Worm (Caenorhabditis elegans): ENCODE measurements around the gene oatr-1.
A peak's percentile ranks its signal among the peaks of the same experiment; 100 is the strongest.

oatr-1 gene

DNA sequence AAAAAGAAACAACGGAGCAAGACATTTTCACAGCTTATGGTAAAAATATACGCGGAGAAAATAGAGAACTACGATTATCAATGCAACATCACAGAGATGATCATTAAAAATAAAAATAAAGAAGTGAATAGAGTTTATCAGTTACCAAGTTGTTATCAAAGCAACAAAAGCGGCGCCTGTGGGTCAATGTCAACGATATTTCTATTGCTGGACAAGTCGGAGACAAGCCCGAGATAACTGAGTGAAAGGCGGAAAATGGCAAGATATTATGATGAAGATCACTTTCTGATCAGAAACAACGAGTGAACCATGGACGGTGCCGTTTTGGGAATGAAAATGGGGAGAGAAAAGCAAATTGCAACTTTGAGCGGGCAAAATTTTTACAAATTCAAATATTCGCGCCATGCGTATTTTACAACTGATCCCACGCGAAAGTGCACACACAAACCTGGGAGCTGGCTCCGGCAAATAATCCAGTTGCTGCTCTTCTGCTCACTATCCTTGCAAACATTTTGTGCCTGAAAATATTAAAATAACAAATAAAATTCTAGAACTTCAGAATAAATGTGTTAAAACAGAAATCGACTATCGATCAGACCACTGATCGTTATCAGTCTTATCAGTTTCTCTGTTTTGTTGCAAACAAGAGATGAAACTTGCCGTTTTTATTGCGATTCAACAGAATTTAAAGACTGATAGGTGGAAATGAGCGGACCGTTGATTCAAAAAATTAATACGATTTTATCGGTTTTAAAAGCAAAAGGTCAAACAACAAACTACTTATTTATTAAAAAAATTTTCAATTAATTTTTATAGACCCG lies 46.5 kb upstream of the oatr-1 start, which contains the start of gene mel-32 (continued):
- no peak for TF ChIP-seq ztf-26 (tag; optimal IDR thresholded peaks at IDR 0.05)
- peak; percentile 21 to 55 (median 33) for TF ChIP-seq lin-35 (GFP tag; optimal IDR thresholded peaks at IDR 0.05)
- no peak for TF ChIP-seq K11D2.4 (GFP tag; IDR thresholded peaks at IDR 0.05)
- TF ChIP-seq ceh-27 (GFP tag; optimal IDR thresholded peaks at IDR 0.05): no peak
- no peak for TF ChIP-seq bed-1 (GFP tag; IDR thresholded peaks at IDR 0.05)
- no peak for TF ChIP-seq ccch-3 (GFP tag; optimal IDR thresholded peaks at IDR 0.05)
- no peak for TF ChIP-seq athp-1 (tag; optimal IDR thresholded peaks at IDR 0.05)
- TF ChIP-seq ceh-100 (GFP tag; IDR thresholded peaks at IDR 0.05): no peak
- TF ChIP-seq hlh-26 (GFP tag; conservative IDR thresholded peaks at IDR 0.05): no peak
- no peak for TF ChIP-seq pha-4 (tag; optimal IDR thresholded peaks at IDR 0.05)
- no peak for TF ChIP-seq ceh-79 (tag; optimal IDR thresholded peaks at IDR 0.05)
- peak; percentile 65; the same call in 1 of the 2 replicates for TF ChIP-seq C17E4.6 (GFP tag; IDR thresholded peaks at IDR 0.05)
- TF ChIP-seq B0019.2 (GFP tag; conservative IDR thresholded peaks at IDR 0.05): peak; percentile 75
- TF ChIP-seq mcd-1 (GFP tag; IDR thresholded peaks at IDR 0.05): peak; percentile 49
- no peak for TF ChIP-seq sptf-2 (GFP tag; optimal IDR thresholded peaks at IDR 0.05)

DNA sequence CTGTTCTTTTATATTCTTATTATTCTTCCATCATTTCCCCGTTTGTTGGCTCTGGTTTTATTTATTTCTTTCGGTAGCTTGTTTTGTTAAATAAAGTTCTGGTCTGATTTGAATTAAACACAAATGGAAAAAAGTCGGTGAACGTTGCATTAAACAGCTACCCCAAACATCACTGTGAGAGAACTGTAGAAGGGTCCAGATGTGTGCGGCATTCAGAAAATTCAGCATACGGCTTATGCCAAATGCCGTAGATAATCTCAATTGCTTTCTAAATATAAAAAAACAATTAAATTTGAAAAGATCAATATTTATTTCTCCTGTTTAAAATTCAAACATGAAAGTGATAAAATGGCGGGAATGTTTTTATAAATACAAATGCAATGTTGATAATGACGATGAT lies 43.9 kb upstream of the oatr-1 start:
- TF ChIP-seq C17E4.6 (GFP tag; IDR thresholded peaks at IDR 0.05) (0 out of 2 replicates have a peak, but pooled peaks have one; percentile 46), hrde-1 (tag; optimal IDR thresholded peaks at IDR 0.05; ENCODE audit: borderline replicate concordance) (peak; percentile 40), mes-4 (tag; optimal IDR thresholded peaks at IDR 0.05) (no peak), hsf-1 (GFP tag; IDR thresholded peaks at IDR 0.05) (0 out of 2 replicates have a peak, but pooled peaks have one; percentile 52), lsl-1 (GFP tag; optimal IDR thresholded peaks at IDR 0.05) (peak; percentile 32), zfh-2 (GFP tag; conservative IDR thresholded peaks at IDR 0.05) (no peak), egl-44 (GFP tag; IDR thresholded peaks at IDR 0.05) (no peak), Y53G8AR.9 (GFP tag; conservative IDR thresholded peaks at IDR 0.05) (peak; percentile 41; the same call in 1 of the 2 replicates), ceh-91 (GFP tag; IDR thresholded peaks at IDR 0.05) (no peak), B0336.3 (GFP tag; IDR thresholded peaks at IDR 0.05) (0 out of 2 replicates have a peak, but pooled peaks have one; percentile 29), snpc-3.4 (tag; optimal IDR thresholded peaks at IDR 0.05) (peak; percentile 55), madf-6 (GFP tag; IDR thresholded peaks at IDR 0.05) (0 out of 2 replicates have a peak, but pooled peaks have one; percentile 25), akir-1 (GFP tag; optimal IDR thresholded peaks at IDR 0.05) (no peak), Y56A3A.18 (GFP tag; IDR thresholded peaks at IDR 0.05) (peak; percentile 14; the same call in 1 of the 2 replicates), him-1 (tag; optimal IDR thresholded peaks at IDR 0.05) (peak; percentile 84), D2030.7 (GFP tag; IDR thresholded peaks at IDR 0.05) (peak; percentile 43; the same call in 1 of the 2 replicates), unc-130 (GFP tag; optimal IDR thresholded peaks at IDR 0.05) (peak; percentile 41), lin-54 (GFP tag; optimal IDR thresholded peaks at IDR 0.05) (peak; percentile 19), Y79H2A.3 (GFP tag; conservative IDR thresholded peaks at IDR 0.05) (0 out of 2 replicates have a peak, but pooled peaks have one; percentile 25), xnd-1 (tag; optimal IDR thresholded peaks at IDR 0.05) (peak; percentile 1)

DNA sequence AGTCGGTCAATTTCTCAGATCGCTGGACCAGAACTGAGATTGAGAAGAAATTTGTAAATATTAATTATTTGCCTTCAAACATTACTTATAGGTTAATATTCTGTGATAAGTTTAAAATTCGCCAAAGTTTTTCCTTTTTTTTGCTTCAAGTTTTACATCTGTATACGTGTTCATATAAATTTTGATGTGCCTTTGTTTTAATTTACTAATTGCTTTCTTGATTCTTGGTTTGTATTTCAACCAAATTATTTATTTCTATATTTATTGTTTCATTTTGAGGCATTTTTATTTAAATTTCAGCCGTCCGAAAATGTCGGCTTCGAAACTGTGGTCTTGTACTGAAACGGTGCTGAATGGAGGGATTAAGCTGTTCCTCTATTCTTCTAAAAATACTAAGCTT lies 40.3 kb upstream of the oatr-1 start, which contains the start of gene C05D11.1:
C05D11.1 (plus strand) TSS at position 301 of the 400 bp plus-strand sequence.
- no peak for TF ChIP-seq tbp1 (GFP tag; optimal IDR thresholded peaks at IDR 0.05)
- TF ChIP-seq cebp-2 (GFP tag; IDR thresholded peaks at IDR 0.05): no peak
- TF ChIP-seq mcd-1 (GFP tag; IDR thresholded peaks at IDR 0.05): no peak
- no peak for TF ChIP-seq zfh-2 (GFP tag; conservative IDR thresholded peaks at IDR 0.05)
- no peak for TF ChIP-seq madf-8 (GFP tag; conservative IDR thresholded peaks at IDR 0.05)
- TF ChIP-seq nhr-120 (GFP tag; IDR thresholded peaks at IDR 0.05): no peak
- TF ChIP-seq lin-26 (GFP tag; IDR thresholded peaks at IDR 0.05): no peak
- TF ChIP-seq snpc-3.4 (tag; optimal IDR thresholded peaks at IDR 0.05): no peak
- no peak for TF ChIP-seq ekl-4 (GFP tag; IDR thresholded peaks at IDR 0.05)
- TF ChIP-seq ama-1 (optimal IDR thresholded peaks at IDR 0.05): no peak
- no peak for TF ChIP-seq ama-1 (GFP tag; optimal IDR thresholded peaks at IDR 0.05)
